Worm (Caenorhabditis elegans) whole organism, L4/young adult: ENCODE results near the gene fil-2.

ENCODE experiments used
- W03F9.2 ChIP-seq: fragments of 150-350 bp; optimal IDR thresholded peaks from 2 replicates; lab custom pipeline; 2014; ENCODE audit warnings: missing biosample characterization, missing genetic modification characterization
- dao-5 ChIP-seq: sonication (generic microtip); optimal IDR thresholded peaks from 2 replicates; lab custom pipeline; 2016; ENCODE audit warnings: missing genotype, missing genetic modification characterization, moderate library complexity, missing compliant biosample characterization
- him-1 ChIP-seq: sonication (generic microtip); optimal IDR thresholded peaks from 2 replicates; lab custom pipeline; 2016; ENCODE audit warnings: missing genotype, missing genetic modification reagents, missing genetic modification characterization, missing compliant biosample characterization

Gene fil-2

DNA sequence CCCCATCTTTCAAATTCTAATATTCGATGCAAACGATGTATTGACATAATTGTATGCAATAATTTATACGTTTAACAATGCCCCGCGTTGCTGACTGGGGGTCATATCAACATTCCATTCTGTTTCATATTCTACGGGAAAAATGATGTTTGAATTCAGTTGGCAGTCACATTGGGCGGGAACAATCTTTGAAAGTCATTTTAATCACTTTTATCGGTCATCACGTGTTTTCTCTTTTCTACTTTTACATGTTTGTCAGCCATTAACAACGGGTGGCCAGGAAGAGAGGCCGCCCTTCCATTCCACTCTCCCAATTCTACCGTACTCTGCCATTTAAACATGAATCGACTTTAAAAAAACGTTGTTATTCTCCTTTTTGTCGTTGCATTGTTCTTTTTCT, 30.1 kb upstream of the fil-2 start:
- no peak for TF ChIP-seq dao-5 (tag; lab: Kevin White, UChicago)

DNA sequence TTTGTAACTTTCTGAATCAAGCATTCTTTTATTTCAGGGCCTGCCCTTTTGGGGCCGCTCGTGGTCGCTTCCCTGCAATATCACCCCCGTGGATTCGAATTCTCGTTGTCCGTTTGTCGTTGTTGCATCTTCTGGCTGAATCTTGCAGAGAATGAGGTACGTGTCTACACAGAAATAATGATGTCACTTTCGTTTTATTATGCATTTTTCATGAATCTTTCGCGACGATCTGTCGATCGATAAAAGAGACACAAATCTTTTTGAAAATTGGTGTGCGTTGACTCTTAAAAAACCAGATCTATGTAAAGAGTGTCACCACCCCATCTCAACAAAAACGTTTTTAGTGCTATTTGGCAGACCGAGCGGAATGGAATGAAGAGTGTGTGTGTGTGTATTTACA, 29.7 kb upstream of the fil-2 start:
- no peak for TF ChIP-seq W03F9.2 (tag; lab: Kevin White, UChicago)
- no peak for TF ChIP-seq dao-5 (tag; lab: Kevin White, UChicago)
- no peak for TF ChIP-seq him-1 (tag; lab: Kevin White, UChicago)

DNA sequence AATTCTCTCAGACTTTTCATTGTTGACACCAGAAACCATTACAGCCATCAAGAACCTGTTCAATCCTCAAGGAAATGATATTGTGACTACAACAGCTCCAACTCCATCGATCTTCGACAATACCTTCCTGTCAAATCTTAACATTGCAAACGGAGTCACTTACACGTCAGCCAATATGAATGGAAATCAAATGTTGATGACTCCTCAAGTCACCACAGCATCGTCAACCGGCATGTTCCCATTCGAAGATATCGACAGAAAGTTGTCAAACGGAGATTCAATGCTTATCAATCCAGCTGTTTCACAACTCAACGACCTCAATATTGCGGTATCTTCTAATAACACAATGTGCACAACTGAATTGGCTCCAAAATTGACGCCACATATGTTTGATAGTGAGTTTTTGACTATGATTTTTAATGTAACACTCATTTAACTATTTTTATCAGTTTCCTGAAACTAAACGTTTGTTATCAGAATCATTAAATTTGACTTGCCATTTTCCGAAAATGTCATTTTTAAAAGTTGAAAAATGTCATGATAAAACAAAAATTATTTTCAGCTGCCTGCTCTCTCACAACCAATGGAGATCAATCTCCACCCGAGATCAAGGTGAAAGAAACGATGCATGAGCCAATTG, 27.8 kb upstream of the fil-2 start:
- TF ChIP-seq him-1 (tag; lab: Kevin White, UChicago) (no peak), W03F9.2 (tag; lab: Kevin White, UChicago) (no peak), dao-5 (tag; lab: Kevin White, UChicago) (no peak)

DNA sequence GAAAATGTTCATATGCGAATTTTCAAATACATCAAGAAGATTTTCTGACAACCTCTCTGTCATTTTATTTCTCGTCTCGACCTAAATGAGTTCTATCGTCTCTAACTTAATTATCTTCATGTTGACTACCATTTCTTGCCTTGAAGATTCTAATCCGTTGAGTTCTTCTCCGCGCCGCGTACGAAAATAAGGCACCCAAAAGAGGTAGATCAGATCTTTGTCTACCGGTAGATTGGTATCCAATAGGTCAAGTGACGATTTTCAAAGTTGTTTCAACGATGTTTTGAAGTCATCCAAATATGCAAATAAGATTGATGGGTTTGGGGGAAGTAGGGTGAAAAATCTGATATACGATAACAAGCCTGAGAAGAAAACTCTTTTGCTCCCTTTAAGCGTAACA, 24.9 kb upstream of the fil-2 start:
- TF ChIP-seq dao-5 (tag; lab: Kevin White, UChicago) (no peak), W03F9.2 (tag; lab: Kevin White, UChicago) (no peak), him-1 (tag; lab: Kevin White, UChicago) (no peak)

DNA sequence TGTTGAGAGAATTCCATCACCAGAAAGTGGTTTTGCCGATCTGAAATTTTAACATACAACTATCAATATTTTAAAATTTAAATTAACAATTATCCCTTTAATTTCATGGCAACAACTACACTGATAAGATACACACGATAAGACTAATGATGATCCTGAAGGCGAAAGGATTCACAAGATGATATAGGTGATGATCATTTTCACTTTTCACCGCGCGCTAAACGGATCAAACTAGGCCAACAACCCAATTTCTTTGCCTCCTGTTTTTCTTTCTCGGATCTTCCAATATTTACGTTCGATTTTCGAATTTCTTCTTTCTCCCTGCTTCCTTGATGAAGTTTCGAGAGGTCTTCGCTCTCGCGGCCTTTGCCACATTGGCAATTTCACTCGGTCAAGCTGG, 19.7 kb upstream of the fil-2 start, which contains the start of gene K08B12.1:
K08B12.1 (plus strand) TSS at position 229 of the 400 bp plus-strand sequence.
- no peak for TF ChIP-seq dao-5 (tag; lab: Kevin White, UChicago)
- no peak for TF ChIP-seq W03F9.2 (tag; lab: Kevin White, UChicago)
- no peak for TF ChIP-seq him-1 (tag; lab: Kevin White, UChicago)

DNA sequence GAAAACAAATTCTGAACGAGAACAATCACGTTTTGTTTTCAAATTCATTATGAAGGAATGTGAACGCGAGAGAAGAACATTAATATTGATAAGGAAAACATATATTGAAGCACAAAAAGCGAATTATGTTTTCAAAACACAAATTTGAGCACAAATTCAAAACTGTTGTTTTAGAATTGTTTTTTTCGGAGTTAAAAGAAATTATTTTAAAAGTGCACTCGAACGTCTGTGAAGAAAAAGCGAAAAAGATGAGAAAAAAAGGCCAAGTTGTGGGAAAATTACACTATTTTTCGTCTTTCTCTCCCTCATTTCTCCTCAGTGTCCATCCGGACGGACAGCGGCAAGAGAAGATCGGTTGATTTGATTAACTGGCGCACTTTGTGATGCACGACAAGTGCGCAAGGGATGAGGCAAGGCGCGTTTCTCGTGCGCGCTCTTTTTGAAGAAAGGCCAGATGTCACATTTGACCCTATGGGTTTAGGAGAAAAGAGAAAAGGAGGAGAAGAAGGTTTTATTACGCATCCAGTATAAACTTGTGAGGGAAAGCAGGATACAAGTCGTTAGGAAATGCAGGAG, 11.5 kb upstream of the fil-2 start, which contains the start of gene mrck-1:
mrck-1 (minus strand) TSS at position 51 of the 576 bp plus-strand sequence.
- TF ChIP-seq dao-5 (tag; lab: Kevin White, UChicago) (no peak), him-1 (tag; lab: Kevin White, UChicago) (peak; percentile 92), W03F9.2 (tag; lab: Kevin White, UChicago) (peak; percentile 64)

DNA sequence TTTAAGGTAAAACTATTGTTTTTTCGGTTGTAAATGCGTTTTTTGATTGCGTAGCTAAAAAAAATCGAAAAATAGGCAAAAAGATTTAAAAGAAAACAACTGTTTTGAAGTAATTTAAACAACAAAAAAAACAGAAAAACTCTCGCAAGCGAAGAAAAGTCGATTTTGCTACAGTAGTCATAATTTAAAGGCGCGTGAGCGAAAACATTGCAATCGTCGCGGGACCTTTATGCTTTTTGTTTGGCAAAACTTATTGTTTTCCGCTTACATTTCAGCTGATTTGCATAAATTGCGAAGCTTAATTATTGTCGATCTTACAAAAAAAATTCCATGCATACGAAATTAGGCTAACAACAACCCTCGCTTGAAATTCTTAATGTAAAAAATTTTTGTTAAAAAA, 10.9 kb upstream of the fil-2 start:
- no peak for TF ChIP-seq him-1 (tag; lab: Kevin White, UChicago)
- TF ChIP-seq dao-5 (tag; lab: Kevin White, UChicago) = no peak
- no peak for TF ChIP-seq W03F9.2 (tag; lab: Kevin White, UChicago)

DNA sequence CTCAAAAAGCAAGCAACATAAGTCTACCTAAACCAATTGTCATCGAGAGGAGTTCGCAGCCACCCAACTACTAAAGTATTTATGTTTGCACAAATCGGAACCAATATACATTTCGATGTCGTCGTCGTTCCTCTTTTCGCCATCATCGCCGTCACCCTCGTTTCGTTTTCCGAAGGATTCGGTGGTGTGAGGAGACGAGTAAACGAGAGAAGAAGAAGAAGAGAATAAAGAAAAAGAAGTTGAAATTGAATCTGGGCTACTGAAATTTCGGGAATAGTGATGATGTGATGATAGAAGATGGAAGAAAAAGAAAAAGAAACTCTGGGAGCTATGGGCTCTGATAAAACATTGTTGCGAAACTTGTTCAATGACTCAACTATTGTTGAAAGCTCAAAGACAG, 10.3 kb upstream of the fil-2 start:
- TF ChIP-seq him-1 (tag; lab: Kevin White, UChicago) (no peak), dao-5 (tag; lab: Kevin White, UChicago) (no peak), W03F9.2 (tag; lab: Kevin White, UChicago) (no peak)

DNA sequence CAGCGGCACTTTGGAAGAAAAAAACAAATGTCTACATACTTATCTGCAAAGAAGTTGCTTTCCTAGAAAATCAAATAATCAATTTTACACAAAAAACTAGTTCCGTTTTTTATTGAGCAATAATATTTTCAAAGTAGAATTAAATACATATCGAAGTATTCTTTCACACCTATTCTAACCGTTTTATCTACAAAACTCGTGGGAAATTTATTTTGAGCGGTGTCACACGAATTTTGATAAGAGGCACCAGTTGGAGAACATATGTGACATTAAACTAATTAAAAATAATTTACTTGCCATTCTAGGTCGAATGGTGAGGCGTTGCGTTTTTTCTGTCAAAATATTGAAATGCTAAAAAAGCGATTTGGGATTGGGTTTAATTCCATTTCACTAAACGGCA, 9.9 kb upstream of the fil-2 start:
- TF ChIP-seq W03F9.2 (tag; lab: Kevin White, UChicago) (no peak), him-1 (tag; lab: Kevin White, UChicago) (no peak), dao-5 (tag; lab: Kevin White, UChicago) (no peak)

DNA sequence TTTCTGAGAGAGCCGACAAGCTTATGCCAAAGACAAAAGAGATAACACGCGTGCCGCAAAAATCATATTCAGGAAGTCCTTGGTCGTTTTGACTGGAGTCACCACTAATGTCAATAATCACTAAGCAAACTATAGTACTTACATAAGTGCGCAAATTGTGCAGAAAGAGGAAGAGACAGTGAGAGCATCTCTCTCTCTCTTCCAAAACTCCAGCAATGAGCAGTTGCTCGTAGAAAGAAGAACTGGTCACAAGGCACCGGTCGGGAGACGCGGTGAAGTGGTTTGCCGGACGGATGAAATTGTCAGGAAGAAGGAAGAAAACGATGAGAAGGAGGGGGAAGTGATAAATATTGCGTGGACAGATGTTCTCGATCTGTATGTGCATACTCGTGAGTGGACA, 8.7 kb upstream of the fil-2 start:
- no peak for TF ChIP-seq W03F9.2 (tag; lab: Kevin White, UChicago)
- TF ChIP-seq dao-5 (tag; lab: Kevin White, UChicago) = no peak
- TF ChIP-seq him-1 (tag; lab: Kevin White, UChicago) = no peak

DNA sequence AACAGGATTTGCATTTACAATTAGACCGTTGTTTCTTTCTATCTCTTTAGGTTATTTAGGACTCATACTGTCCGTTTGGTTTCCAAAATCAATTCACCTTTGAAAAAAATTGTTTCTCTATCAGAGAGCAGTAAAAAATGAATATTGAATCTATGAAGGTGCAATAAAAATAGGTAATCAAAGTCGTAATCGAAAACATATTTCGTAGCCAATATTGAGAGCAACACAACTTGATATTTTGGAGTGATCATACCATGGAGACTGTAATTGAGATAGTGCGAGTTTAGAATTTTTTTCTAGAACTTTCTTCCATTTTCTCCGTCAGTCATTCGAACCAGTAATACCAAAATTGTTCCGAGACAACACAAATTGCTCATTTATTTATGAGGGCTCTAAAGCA, 8.3 kb upstream of the fil-2 start, which contains the start of gene F31F7.2:
F31F7.2 (plus strand) TSS at position 301 of the 400 bp plus-strand sequence.
- TF ChIP-seq dao-5 (tag; lab: Kevin White, UChicago) (no peak), him-1 (tag; lab: Kevin White, UChicago) (no peak), W03F9.2 (tag; lab: Kevin White, UChicago) (no peak)

DNA sequence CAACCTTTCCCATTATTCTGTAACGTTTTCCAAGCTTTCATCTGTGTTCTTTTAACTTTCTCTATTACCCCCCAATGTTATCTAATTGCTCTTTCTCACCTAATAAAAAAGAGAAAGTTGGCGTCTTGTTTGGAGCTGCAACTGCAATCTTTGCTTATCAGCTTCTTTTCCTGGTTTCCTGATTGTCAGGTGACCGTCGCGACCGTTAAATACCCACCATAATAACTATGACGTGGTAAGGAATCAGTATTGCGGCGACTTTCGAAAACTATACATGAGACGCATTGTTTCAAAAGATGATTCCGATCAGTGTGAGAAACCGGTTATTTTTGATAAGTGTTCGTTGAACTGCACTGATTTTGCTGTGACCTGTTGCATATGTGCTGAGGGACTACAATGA, 3.6 kb upstream of the fil-2 start:
- TF ChIP-seq him-1 (tag; lab: Kevin White, UChicago) = no peak
- TF ChIP-seq dao-5 (tag; lab: Kevin White, UChicago) = no peak
- no peak for TF ChIP-seq W03F9.2 (tag; lab: Kevin White, UChicago)

DNA sequence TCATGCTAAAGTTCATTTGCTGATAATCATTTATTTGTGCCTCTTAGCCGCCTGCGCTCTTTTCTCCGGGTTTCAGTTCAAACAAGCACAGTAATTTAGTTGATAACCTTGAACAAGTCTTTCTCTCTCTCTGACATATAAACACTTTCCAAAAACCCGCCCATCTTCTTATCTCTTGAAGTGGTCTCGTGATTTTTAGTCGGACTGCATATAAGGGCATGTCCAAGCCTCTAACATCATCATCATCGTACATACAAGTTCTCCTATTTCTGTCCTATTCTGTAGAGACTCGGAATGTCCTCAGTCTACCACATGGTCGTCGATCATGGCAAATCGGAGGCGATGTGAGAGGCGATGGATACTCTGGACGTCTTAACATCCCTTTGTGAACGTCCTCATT, 2.6 kb upstream of the fil-2 start, which contains the start of gene F31F7.1:
F31F7.1 (plus strand) TSS at position 235 of the 400 bp plus-strand sequence.
- no peak for TF ChIP-seq him-1 (tag; lab: Kevin White, UChicago)
- TF ChIP-seq W03F9.2 (tag; lab: Kevin White, UChicago) = no peak
